Fruit fly (Drosophila melanogaster) whole organism, prepupa: ENCODE measurements around the gene Pp1alpha-96A.

Experiments
- Blimp-1 ChIP-seq: fragments of 200-800 bp; sonication (Bioruptor generic); optimal IDR thresholded peaks from 3 replicates; lab custom pipeline; 2017; ENCODE audit warnings: missing biosample characterization, missing genetic modification characterization, mild to moderate bottlenecking, moderate library complexity, missing genetic modification reagents
- CG10631 ChIP-seq: fragments of 200-800 bp; sonication (Bioruptor generic); optimal IDR thresholded peaks from 2 replicates; lab custom pipeline; 2016; ENCODE audit warnings: missing biosample characterization, missing genetic modification characterization
- CG11294 ChIP-seq: fragments of 200-800 bp; sonication (Bioruptor generic); IDR thresholded peaks from 2 replicates; pipeline ENCODE4 v1.3.6; 2022; ENCODE audit warnings: missing biosample characterization, missing genetic modification characterization
- CG11902 ChIP-seq: fragments of 200-800 bp; sonication (Bioruptor generic); optimal IDR thresholded peaks from 3 replicates; lab custom pipeline; 2016; ENCODE audit warnings: missing biosample characterization, missing genetic modification characterization
- CG15336 ChIP-seq: fragments of 200-800 bp; sonication (Bioruptor generic); IDR thresholded peaks from 2 replicates; pipeline ENCODE4 v1.3.6; 2022; ENCODE audit warnings: missing biosample characterization, missing genetic modification characterization
- CG1621 ChIP-seq: fragments of 200-800 bp; sonication (Bioruptor generic); optimal IDR thresholded peaks from 3 replicates; lab custom pipeline; 2018; ENCODE audit warnings: missing biosample characterization, mild to moderate bottlenecking, missing genetic modification characterization
- CG6163 ChIP-seq: fragments of 200-800 bp; sonication (Bioruptor generic); IDR thresholded peaks from 3 replicates; pipeline ENCODE4 v1.3.6; 2022; ENCODE audit warnings: missing biosample characterization, missing genetic modification characterization
- CG6792 ChIP-seq: fragments of 200-800 bp; sonication (Bioruptor generic); optimal IDR thresholded peaks from 3 replicates; lab custom pipeline; 2016; ENCODE audit warnings: missing biosample characterization, missing genetic modification characterization
- CG6854 ChIP-seq: fragments of 200-800 bp; sonication (Bioruptor generic); optimal IDR thresholded peaks from 2 replicates; lab custom pipeline; 2017; ENCODE audit warnings: missing biosample characterization, mild to moderate bottlenecking, missing genetic modification characterization
- CG7368 ChIP-seq: fragments of 200-800 bp; sonication (Bioruptor generic); optimal IDR thresholded peaks from 3 replicates; lab custom pipeline; 2016; ENCODE audit warnings: missing biosample characterization, missing genetic modification characterization
- CG8119 ChIP-seq: fragments of 200-800 bp; sonication (Bioruptor generic); IDR thresholded peaks from 3 replicates; pipeline ENCODE4 v1.3.6; 2022; ENCODE audit warnings: missing biosample characterization, missing genetic modification characterization
- Eip75B ChIP-seq: fragments of 200-800 bp; sonication (Bioruptor generic); optimal IDR thresholded peaks from 3 replicates; lab custom pipeline; 2016; ENCODE audit warnings: missing biosample characterization, missing genetic modification characterization
- Eip78C ChIP-seq: fragments of 200-800 bp; sonication (Bioruptor generic); peaks from one replicate; lab custom pipeline; 2016; ENCODE audit warnings: missing biosample characterization, missing genetic modification characterization
- Eip93F ChIP-seq: fragments of 200-800 bp; sonication (Bioruptor generic); optimal IDR thresholded peaks from 2 replicates; lab custom pipeline; 2016; ENCODE audit warnings: missing biosample characterization, mild to moderate bottlenecking, missing genetic modification characterization
- Ets21C ChIP-seq: fragments of 200-800 bp; sonication (Bioruptor generic); optimal IDR thresholded peaks from 3 replicates; lab custom pipeline; 2016; ENCODE audit warnings: missing biosample characterization, missing genetic modification characterization
- Ets96B ChIP-seq: fragments of 200-800 bp; optimal IDR thresholded peaks from 2 replicates; lab custom pipeline; 2019; ENCODE audit warnings: missing biosample characterization, mild to moderate bottlenecking, missing genetic modification characterization, moderate library complexity
- Gug ChIP-seq: fragments of 200-800 bp; sonication (Bioruptor generic); IDR thresholded peaks from 2 replicates; pipeline ENCODE4 v1.3.6; 2022; ENCODE audit warnings: missing biosample characterization, missing genetic modification characterization
- Hr39 ChIP-seq: fragments of 200-800 bp; sonication (Bioruptor generic); optimal IDR thresholded peaks from 2 replicates; lab custom pipeline; 2016; ENCODE audit warnings: missing biosample characterization, missing genetic modification characterization
- Hr4 ChIP-seq: fragments of 200-800 bp; sonication (Bioruptor generic); optimal IDR thresholded peaks from 3 replicates; lab custom pipeline; 2016; ENCODE audit warnings: missing biosample characterization, missing genetic modification characterization
- Lpt ChIP-seq: fragments of 200-800 bp; sonication (Bioruptor generic); optimal IDR thresholded peaks from 3 replicates; lab custom pipeline; 2016; ENCODE audit warnings: missing biosample characterization, missing genetic modification characterization
- Met ChIP-seq: fragments of 200-800 bp; sonication (Bioruptor generic); optimal IDR thresholded peaks from 3 replicates; lab custom pipeline; 2016; ENCODE audit warnings: missing biosample characterization, missing genetic modification characterization
- OdsH ChIP-seq: fragments of 200-800 bp; sonication (Bioruptor generic); optimal IDR thresholded peaks from 3 replicates; lab custom pipeline; 2016; ENCODE audit warnings: missing biosample characterization, missing genetic modification characterization
- Smox ChIP-seq: fragments of 200-800 bp; sonication (Bioruptor generic); optimal IDR thresholded peaks from 3 replicates; lab custom pipeline; 2016; ENCODE audit warnings: missing biosample characterization, missing genetic modification characterization
- Sox102F ChIP-seq: fragments of 200-800 bp; sonication (Bioruptor generic); optimal IDR thresholded peaks from 2 replicates; lab custom pipeline; 2016; ENCODE audit warnings: missing biosample characterization, mild to moderate bottlenecking, missing genetic modification characterization
- Sox14 ChIP-seq: fragments of 200-800 bp; sonication (Bioruptor generic); optimal IDR thresholded peaks from 3 replicates; lab custom pipeline; 2016; ENCODE audit warnings: missing biosample characterization, missing genetic modification characterization
- Sox15 ChIP-seq: fragments of 200-800 bp; sonication (Bioruptor generic); optimal IDR thresholded peaks from 3 replicates; lab custom pipeline; 2016; ENCODE audit warnings: missing biosample characterization, missing genetic modification characterization
- acj6 ChIP-seq: fragments of 200-800 bp; sonication (Bioruptor generic); optimal IDR thresholded peaks from 3 replicates; lab custom pipeline; 2016; ENCODE audit warnings: missing biosample characterization, missing genetic modification characterization
- cyc ChIP-seq: fragments of 200-800 bp; sonication (Bioruptor generic); optimal IDR thresholded peaks from 3 replicates; lab custom pipeline; 2016; ENCODE audit warnings: missing biosample characterization, missing genetic modification characterization
- dac ChIP-seq: fragments of 200-800 bp; sonication (Bioruptor generic); optimal IDR thresholded peaks from 2 replicates; lab custom pipeline; 2017; ENCODE audit warnings: missing biosample characterization, mild to moderate bottlenecking, missing genetic modification characterization
- dsx ChIP-seq: fragments of 200-800 bp; optimal IDR thresholded peaks from 3 replicates; lab custom pipeline; 2019; ENCODE audit warnings: missing biosample characterization, mild to moderate bottlenecking, missing genetic modification characterization, moderate library complexity; ENCODE audit not compliant: poor library complexity, severe bottlenecking
- eg ChIP-seq: fragments of 200-800 bp; sonication (Bioruptor generic); IDR thresholded peaks from 3 replicates; pipeline ENCODE4 v1.3.6; 2022; ENCODE audit warnings: missing biosample characterization, missing genetic modification characterization
- esn ChIP-seq: fragments of 200-800 bp; sonication (Bioruptor generic); optimal IDR thresholded peaks from 2 replicates; lab custom pipeline; 2016; ENCODE audit warnings: missing biosample characterization, mild to moderate bottlenecking, missing genetic modification characterization, moderate library complexity
- fd59A ChIP-seq: fragments of 200-800 bp; sonication (Bioruptor generic); optimal IDR thresholded peaks from 2 replicates; lab custom pipeline; 2017; ENCODE audit warnings: missing biosample characterization, mild to moderate bottlenecking, missing genetic modification characterization, missing genetic modification reagents
- fkh ChIP-seq: fragments of 200-800 bp; sonication (Bioruptor generic); optimal IDR thresholded peaks from 3 replicates; lab custom pipeline; 2017; ENCODE audit warnings: missing biosample characterization, mild to moderate bottlenecking, missing genetic modification characterization, moderate library complexity
- net ChIP-seq: fragments of 200-800 bp; sonication (Bioruptor generic); optimal IDR thresholded peaks from 3 replicates; lab custom pipeline; 2016; ENCODE audit warnings: missing biosample characterization, missing genetic modification characterization
- salr ChIP-seq, 2 experiments: fragments of 200-800 bp; sonication (Bioruptor generic); optimal IDR thresholded peaks; 3 replicates each; lab custom pipeline; 2016 to 2018; ENCODE audit warnings: missing biosample characterization in 2 of 2, missing genetic modification characterization in 2 of 2, mild to moderate bottlenecking in 1 of 2
- ss ChIP-seq, 2 experiments: fragments of 200-800 bp; sonication (Bioruptor generic); optimal IDR thresholded peaks; 2 replicates in 1 of 2; 3 replicates in 1 of 2; lab custom pipeline; 2017 to 2018; ENCODE audit warnings: mild to moderate bottlenecking in 2 of 2, missing biosample characterization in 2 of 2, missing genetic modification characterization in 2 of 2, moderate library complexity in 1 of 2
- svp ChIP-seq: fragments of 200-800 bp; sonication (Bioruptor generic); peaks from one replicate; lab custom pipeline; 2016; ENCODE audit warnings: missing biosample characterization, missing genetic modification characterization
- vri ChIP-seq: fragments of 200-800 bp; sonication (Bioruptor generic); optimal IDR thresholded peaks from 3 replicates; lab custom pipeline; 2016; ENCODE audit warnings: missing biosample characterization, mild to moderate bottlenecking, missing genetic modification characterization

Pp1alpha-96A gene

dm6 chr3R:24524426-24524974 is 6.4 kb downstream of the Pp1alpha-96A start, which contains the start of gene Jhbp12:
Jhbp12 (plus strand) TSS chr3R:24524794.
- TF ChIP-seq Eip78C, result peak; percentile 34
- no peak for TF ChIP-seq esn (GFP tag; lab: Kevin White, UChicago)
- TF ChIP-seq Blimp-1 (GFP tag; lab: Kevin White, UChicago), result peak; percentile 41
- TF ChIP-seq, all 60 proteins: peak for 2

- TF ChIP-seq Eip75B (GFP tag; lab: Kevin White, UChicago), result no peak
- TF ChIP-seq CG11902 (GFP tag; lab: Kevin White, UChicago), result no peak
- TF ChIP-seq cyc, result peak; percentile 17
- TF ChIP-seq Blimp-1 (GFP tag; lab: Kevin White, UChicago), result no peak
- peak; percentile 15 for TF ChIP-seq Sox14 (GFP tag; lab: Kevin White, UChicago)
- no peak for TF ChIP-seq esn (GFP tag; lab: Kevin White, UChicago)
- no peak for TF ChIP-seq acj6 (GFP tag; lab: Kevin White, UChicago)
- TF ChIP-seq salr (GFP tag; optimal IDR thresholded peaks at IDR 0.05; lab: Kevin White, UChicago), result no peak
- peak; percentile 58 for TF ChIP-seq CG15336 (GFP tag; lab: Robert Waterston, UW)
- TF ChIP-seq eg (GFP tag; lab: Robert Waterston, UW), result peak; percentile 64; the same call in 2 of the 3 replicates
- TF ChIP-seq CG8119 (GFP tag; lab: Robert Waterston, UW), result peak; percentile 54; the same call in 1 of the 3 replicates
- TF ChIP-seq CG11294, result peak; percentile 36; the same call in 1 of the 2 replicates
- TF ChIP-seq vri (GFP tag; lab: Kevin White, UChicago), result no peak
- TF ChIP-seq CG6163 (GFP tag; lab: Robert Waterston, UW), result peak; percentile 67; the same call in 2 of the 3 replicates
- TF ChIP-seq Hr39, result no peak
- no peak for TF ChIP-seq fd59A (GFP tag; lab: Kevin White, UChicago)
- TF ChIP-seq Eip78C, result peak; percentile 28
- no peak for TF ChIP-seq OdsH (GFP tag; lab: Kevin White, UChicago)
- TF ChIP-seq Lpt, result peak; percentile 23
Observed at dm6 chr3R:24525983-24526661, 8.1 kb downstream of the Pp1alpha-96A start.

dm6 chr3R:24527845-24528244 is 9.8 kb downstream of the Pp1alpha-96A start, which contains the start of gene CG6607:
CG6607 (plus strand) TSS chr3R:24528047.
- TF ChIP-seq dsx (no peak), Lpt (no peak), Met (GFP tag; lab: Kevin White, UChicago) (no peak)

DNA sequence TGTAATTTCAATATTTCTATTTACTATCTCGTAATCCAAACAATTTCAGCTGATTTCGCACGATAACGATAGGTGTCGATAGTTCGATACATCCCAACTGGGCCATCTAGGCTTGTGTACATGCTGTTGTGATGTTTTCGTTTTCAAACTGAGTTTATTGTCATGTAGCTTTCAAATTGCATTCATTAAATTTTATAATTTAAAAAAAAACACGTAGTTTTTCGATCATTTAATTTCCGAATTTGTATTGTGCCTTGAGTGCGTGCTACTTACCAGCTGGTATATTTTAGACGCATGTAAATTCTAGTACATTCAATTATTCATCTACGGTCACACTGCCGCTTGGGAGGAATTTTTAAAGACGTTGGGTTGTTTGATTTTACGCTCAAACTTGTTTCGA is 12.3 kb downstream of the Pp1alpha-96A start, which contains the start of the genes CG13623 and ana1:
Gene CG13623, minus strand, starts transcription at position 231 of the 400 bp plus-strand sequence.
Gene ana1, plus strand, starts transcription at position 249 of the 400 bp plus-strand sequence.
- no peak for TF ChIP-seq CG15336 (GFP tag; lab: Robert Waterston, UW)
- no peak for TF ChIP-seq CG6854
- no peak for TF ChIP-seq svp
- TF ChIP-seq CG6792, result no peak
- no peak for TF ChIP-seq Smox (GFP tag; lab: Kevin White, UChicago)
- TF ChIP-seq CG6163 (GFP tag; lab: Robert Waterston, UW), result no peak
- no peak for TF ChIP-seq Sox15
- TF ChIP-seq dac (GFP tag; lab: Kevin White, UChicago), result no peak
- TF ChIP-seq fkh (GFP tag; lab: Kevin White, UChicago), result no peak
- no peak for TF ChIP-seq ss (GFP tag; optimal IDR thresholded peaks at IDR 0.05; lab: Kevin White, UChicago)
- TF ChIP-seq CG10631 (GFP tag; lab: Kevin White, UChicago), result no peak

- TF ChIP-seq ss (GFP tag; optimal IDR thresholded peaks at IDR 0.05; lab: Kevin White, UChicago) (no peak), dsx (no peak), Blimp-1 (GFP tag; lab: Kevin White, UChicago) (peak; percentile 84), net (GFP tag; lab: Kevin White, UChicago) (peak; percentile 92), CG8119 (GFP tag; lab: Robert Waterston, UW) (peak; percentile 93), vri (GFP tag; lab: Kevin White, UChicago) (peak; percentile 91), Gug (GFP tag; lab: Robert Waterston, UW) (peak; percentile 86), Eip93F (GFP tag; lab: Kevin White, UChicago) (peak; percentile 45), CG15336 (GFP tag; lab: Robert Waterston, UW) (peak; percentile 94), CG1621 (no peak), CG10631 (GFP tag; lab: Kevin White, UChicago) (peak; percentile 82), esn (GFP tag; lab: Kevin White, UChicago) (peak; percentile 96), Ets21C (peak; percentile 91), Hr4 (GFP tag; lab: Kevin White, UChicago) (peak; percentile 95), fkh (GFP tag; lab: Kevin White, UChicago) (peak; percentile 64), CG6163 (GFP tag; lab: Robert Waterston, UW) (peak; percentile 96), Ets96B (tag; lab: Kevin White, UChicago) (no peak), acj6 (GFP tag; lab: Kevin White, UChicago) (peak; percentile 96), Sox102F (GFP tag; lab: Kevin White, UChicago) (peak; percentile 97), CG7368 (GFP tag; lab: Kevin White, UChicago) (peak; percentile 72)
Observed at dm6 chr3R:24543033-24543675, 25.1 kb downstream of the Pp1alpha-96A start.
